Worm (Caenorhabditis elegans): ENCODE results near the gene C25E10.11.

C25E10.11 gene

DNA sequence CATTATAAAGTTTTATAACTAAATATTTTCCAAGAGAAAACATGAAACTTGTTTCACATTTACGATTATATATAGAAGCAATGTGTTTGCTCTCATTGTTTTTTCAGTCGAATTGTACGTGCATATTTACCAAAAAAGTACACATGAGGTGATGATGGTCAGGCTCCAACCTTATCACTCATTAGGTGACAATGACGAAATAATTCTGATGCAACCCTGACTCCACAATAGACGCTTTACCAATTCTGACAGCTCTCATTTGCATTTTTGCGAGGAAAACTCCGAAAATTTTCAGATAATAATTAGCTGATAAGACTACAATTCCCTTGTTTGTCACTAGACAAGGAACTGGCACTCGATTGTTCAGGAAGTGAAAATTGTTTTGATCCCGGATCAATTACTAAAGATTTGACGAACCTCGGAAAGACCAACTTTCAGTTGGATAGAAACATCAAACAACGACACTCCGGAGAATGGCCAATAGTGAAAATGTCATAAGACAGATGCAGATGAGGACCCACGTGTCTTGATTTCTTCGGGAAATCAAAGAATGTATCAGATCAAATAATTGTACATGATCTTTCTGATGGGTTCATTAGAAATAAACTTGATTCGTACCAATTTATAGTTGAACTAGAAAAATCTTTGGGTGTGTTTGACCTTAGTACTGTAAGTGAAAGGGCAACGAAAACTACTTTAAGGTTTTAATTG, 20.4 kb upstream of the C25E10.11 start (continued):
- TF ChIP-seq fkh-10 (GFP tag; optimal IDR thresholded peaks at IDR 0.05) (no peak), sea-2 (GFP tag; optimal IDR thresholded peaks at IDR 0.05) (no peak), ama-1 (optimal IDR thresholded peaks at IDR 0.05) (no peak), nhr-237 (tag; optimal IDR thresholded peaks at IDR 0.05) (no peak), aly-2 (tag; optimal IDR thresholded peaks at IDR 0.05) (no peak), lsy-12 (tag; optimal IDR thresholded peaks at IDR 0.05) (no peak), nhr-12 (tag; optimal IDR thresholded peaks at IDR 0.05) (no peak)

- TF ChIP-seq nhr-12 (tag; optimal IDR thresholded peaks at IDR 0.05) (no peak), pqm-1 (tag; optimal IDR thresholded peaks at IDR 0.05) (no peak), nhr-23 (tag; optimal IDR thresholded peaks at IDR 0.05) (peak; percentile 56)
These were observed 19.6 kb upstream of the C25E10.11 start for ce11 chrV:9078067-9078581.

DNA sequence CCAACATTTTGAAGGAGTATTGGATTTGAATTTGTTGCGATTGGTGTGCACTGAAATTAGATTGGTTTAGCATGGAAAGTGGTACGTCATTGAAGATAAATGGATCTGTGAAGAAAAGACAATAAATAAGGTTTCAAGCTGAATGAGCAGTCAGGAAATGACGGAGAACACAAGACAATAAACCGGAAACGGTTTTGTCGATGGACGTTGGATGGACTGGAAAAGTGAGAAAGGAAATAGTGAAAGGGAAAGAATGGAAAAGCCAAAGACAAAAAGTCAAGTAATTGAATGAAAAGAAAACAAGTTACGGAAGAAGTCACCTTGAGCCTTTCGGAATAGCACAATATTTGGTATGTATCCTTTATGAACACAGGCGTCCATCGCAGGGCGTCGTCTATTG, 17.7 kb upstream of the C25E10.11 start, which contains the start of gene T27E4.7:
T27E4.7 (minus strand) TSS at position 50 of the 400 bp plus-strand sequence.
- no peak for TF ChIP-seq mdl-1 (tag; optimal IDR thresholded peaks at IDR 0.05)
- TF ChIP-seq lin-39 (tag; optimal IDR thresholded peaks at IDR 0.05) = no peak
- TF ChIP-seq egl-5 (tag; optimal IDR thresholded peaks at IDR 0.05) = no peak
- TF ChIP-seq elt-2 (tag; optimal IDR thresholded peaks at IDR 0.05) = peak; percentile 6
- TF ChIP-seq pha-4 (tag; optimal IDR thresholded peaks at IDR 0.05) = peak; percentile 26
- no peak for TF ChIP-seq zag-1 (tag; optimal IDR thresholded peaks at IDR 0.05)
- TF ChIP-seq tbx-2 (tag; optimal IDR thresholded peaks at IDR 0.05) = no peak
- peak; percentile 2 for TF ChIP-seq ama-1 (optimal IDR thresholded peaks at IDR 0.05)
- TF ChIP-seq lsy-12 (tag; optimal IDR thresholded peaks at IDR 0.05) = no peak

DNA sequence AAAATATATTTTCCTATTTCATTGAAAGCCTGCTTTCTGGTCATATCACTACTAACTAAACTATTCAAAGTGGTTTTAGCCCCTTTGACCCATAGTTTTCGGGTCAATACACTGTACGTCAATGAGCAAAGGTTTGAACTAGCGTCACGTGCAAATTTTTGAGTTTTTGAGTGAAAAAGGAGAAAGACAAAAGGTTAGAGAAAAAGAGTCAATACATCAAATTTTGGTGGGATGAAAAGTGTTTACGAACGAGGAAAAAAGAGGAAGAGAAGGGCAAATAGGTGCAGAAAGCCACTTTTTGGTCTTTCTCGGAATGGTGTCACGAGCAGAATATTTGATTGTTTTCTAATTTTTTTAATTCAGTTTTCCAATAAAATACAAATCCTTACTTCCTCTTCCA, 17.3 kb upstream of the C25E10.11 start:
- TF ChIP-seq ztf-11 (tag; optimal IDR thresholded peaks at IDR 0.05) (no peak), nfya-1 (tag; optimal IDR thresholded peaks at IDR 0.05; ENCODE audit: insufficient read depth) (peak; percentile 13), pqm-1 (tag; optimal IDR thresholded peaks at IDR 0.05) (peak; percentile 41), jun-1 (tag; optimal IDR thresholded peaks at IDR 0.05) (peak; percentile 25), mdl-1 (tag; optimal IDR thresholded peaks at IDR 0.05) (peak; percentile 18), pha-4 (tag; optimal IDR thresholded peaks at IDR 0.05) (peak; percentile 90), fkh-10 (GFP tag; optimal IDR thresholded peaks at IDR 0.05) (no peak)

- TF ChIP-seq fkh-2 (tag; optimal IDR thresholded peaks at IDR 0.05) (no peak), ceh-9 (tag; optimal IDR thresholded peaks at IDR 0.05) (no peak), ama-1 (optimal IDR thresholded peaks at IDR 0.05) (peak; percentile 79), pha-4 (tag; optimal IDR thresholded peaks at IDR 0.05) (peak; percentile 74), nfya-1 (tag; optimal IDR thresholded peaks at IDR 0.05; ENCODE audit: insufficient read depth) (no peak), ztf-11 (tag; optimal IDR thresholded peaks at IDR 0.05) (no peak), pqm-1 (tag; optimal IDR thresholded peaks at IDR 0.05) (peak; percentile 92), elt-2 (tag; optimal IDR thresholded peaks at IDR 0.05) (peak; percentile 79), skn-1 (tag; optimal IDR thresholded peaks at IDR 0.05) (no peak), nhr-25 (tag; optimal IDR thresholded peaks at IDR 0.05) (peak; percentile 39), nhr-28 (tag; optimal IDR thresholded peaks at IDR 0.05) (no peak), egl-5 (tag; optimal IDR thresholded peaks at IDR 0.05) (no peak), jun-1 (tag; optimal IDR thresholded peaks at IDR 0.05) (peak; percentile 68), lin-15B (tag; optimal IDR thresholded peaks at IDR 0.05) (no peak), sea-2 (GFP tag; optimal IDR thresholded peaks at IDR 0.05) (no peak), R02D3.7 (tag; optimal IDR thresholded peaks at IDR 0.05) (no peak), fos-1 (tag; optimal IDR thresholded peaks at IDR 0.05) (no peak), nhr-237 (tag; optimal IDR thresholded peaks at IDR 0.05) (no peak), ZK546.5 (tag; optimal IDR thresholded peaks at IDR 0.05) (no peak), elt-1 (tag; optimal IDR thresholded peaks at IDR 0.05) (no peak), zag-1 (tag; optimal IDR thresholded peaks at IDR 0.05) (no peak), ceh-16 (tag; optimal IDR thresholded peaks at IDR 0.05) (no peak), ceh-82 (tag; optimal IDR thresholded peaks at IDR 0.05) (no peak), unc-39 (tag; optimal IDR thresholded peaks at IDR 0.05) (no peak), ztf-4 (tag; optimal IDR thresholded peaks at IDR 0.05) (no peak), eor-1 (tag; optimal IDR thresholded peaks at IDR 0.05) (no peak), nhr-67 (tag; optimal IDR thresholded peaks at IDR 0.05) (no peak), nhr-23 (tag; optimal IDR thresholded peaks at IDR 0.05) (no peak), aly-2 (tag; optimal IDR thresholded peaks at IDR 0.05) (peak; percentile 66), elt-3 (tag; optimal IDR thresholded peaks at IDR 0.05) (no peak), nhr-43 (tag; optimal IDR thresholded peaks at IDR 0.05; ENCODE audit: poor library complexity, severe bottlenecking) (no peak), hmg-11 (tag; optimal IDR thresholded peaks at IDR 0.05) (no peak), fkh-10 (GFP tag; optimal IDR thresholded peaks at IDR 0.05) (no peak), daf-12 (tag; optimal IDR thresholded peaks at IDR 0.05) (no peak), snpc-4 (tag; optimal IDR thresholded peaks at IDR 0.05) (no peak), nhr-12 (tag; optimal IDR thresholded peaks at IDR 0.05) (no peak), unc-62 (GFP tag; optimal IDR thresholded peaks at IDR 0.05) (no peak), tbx-2 (tag; optimal IDR thresholded peaks at IDR 0.05) (peak; percentile 2)
These were observed 15.9 kb upstream of the C25E10.11 start for ce11 chrV:9074360-9074834.
